Worm (Caenorhabditis elegans): Measurements from ENCODE around the gene kin-9.

Gene kin-9

DNA sequence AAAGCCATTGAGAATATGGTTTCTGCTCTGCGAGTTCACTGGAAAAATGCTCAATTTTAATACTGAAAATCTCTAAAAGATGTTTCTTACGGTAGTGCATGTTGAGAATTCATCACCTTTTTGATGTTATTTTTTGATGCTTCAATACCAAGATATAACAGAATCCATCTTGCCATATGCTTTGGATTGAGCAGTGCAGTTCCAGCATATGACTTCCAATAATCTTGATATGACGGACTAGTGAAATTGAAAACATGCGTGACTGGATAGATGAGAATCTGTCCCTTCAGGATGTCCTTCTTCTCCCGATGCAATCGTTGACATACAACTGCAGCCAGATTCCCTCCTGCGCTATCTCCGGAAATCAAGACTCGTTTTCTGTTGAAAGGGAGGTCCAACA is 28.5 kb downstream of the kin-9 start:
- no peak for TF ChIP-seq nhr-10 (tag; optimal IDR thresholded peaks at IDR 0.05)
- no peak for TF ChIP-seq C34F6.9 (tag; optimal IDR thresholded peaks at IDR 0.05)
- no peak for TF ChIP-seq fos-1 (tag; optimal IDR thresholded peaks at IDR 0.05)
- no peak for TF ChIP-seq alr-1 (tag; optimal IDR thresholded peaks at IDR 0.05)
- no peak for TF ChIP-seq ceh-82 (tag; optimal IDR thresholded peaks at IDR 0.05)
- no peak for TF ChIP-seq nhr-6 (tag; optimal IDR thresholded peaks at IDR 0.05)
- TF ChIP-seq elt-1 (tag; optimal IDR thresholded peaks at IDR 0.05) = no peak
- no peak for TF ChIP-seq mdl-1 (tag; optimal IDR thresholded peaks at IDR 0.05)
- no peak for TF ChIP-seq nhr-21 (tag; optimal IDR thresholded peaks at IDR 0.05)
- TF ChIP-seq peb-1 (tag; optimal IDR thresholded peaks at IDR 0.05) = no peak
- no peak for TF ChIP-seq sma-9 (GFP tag; optimal IDR thresholded peaks at IDR 0.05)
- no peak for TF ChIP-seq sma-9 (tag; optimal IDR thresholded peaks at IDR 0.05)
- TF ChIP-seq ama-1 (optimal IDR thresholded peaks at IDR 0.05) = no peak

DNA sequence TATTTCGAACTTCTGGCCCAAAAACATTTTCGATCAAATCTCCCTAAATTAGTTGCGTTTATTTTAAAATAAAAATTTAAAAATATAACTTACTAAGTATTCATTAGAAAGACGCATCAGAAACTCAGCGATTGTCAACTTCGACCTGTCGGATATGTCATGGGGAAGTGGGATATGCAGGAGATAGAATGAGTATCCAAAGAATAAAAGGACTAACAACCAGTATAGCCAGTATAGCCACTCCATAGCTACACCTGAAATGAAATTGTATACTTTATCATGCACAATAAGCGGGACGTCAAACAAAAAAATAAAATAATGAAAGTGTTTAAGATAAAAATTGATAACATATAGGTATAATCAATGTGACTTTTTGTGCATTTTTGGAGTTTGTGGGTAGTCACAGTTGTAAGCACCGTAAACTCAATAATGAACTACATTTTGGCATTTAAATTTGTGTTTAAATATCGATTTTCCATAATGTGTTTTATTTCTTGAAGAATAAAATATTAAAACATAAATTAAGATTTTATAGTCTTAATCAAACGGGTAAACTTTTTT is 30.7 kb downstream of the kin-9 start, which contains the start of gene F16F9.4:
Gene F16F9.4, minus strand, starts transcription at position 276 of the 561 bp plus-strand sequence.
- TF ChIP-seq ceh-16 (tag; optimal IDR thresholded peaks at IDR 0.05) = no peak
- peak; percentile 29 for TF ChIP-seq fos-1 (tag; optimal IDR thresholded peaks at IDR 0.05)

DNA sequence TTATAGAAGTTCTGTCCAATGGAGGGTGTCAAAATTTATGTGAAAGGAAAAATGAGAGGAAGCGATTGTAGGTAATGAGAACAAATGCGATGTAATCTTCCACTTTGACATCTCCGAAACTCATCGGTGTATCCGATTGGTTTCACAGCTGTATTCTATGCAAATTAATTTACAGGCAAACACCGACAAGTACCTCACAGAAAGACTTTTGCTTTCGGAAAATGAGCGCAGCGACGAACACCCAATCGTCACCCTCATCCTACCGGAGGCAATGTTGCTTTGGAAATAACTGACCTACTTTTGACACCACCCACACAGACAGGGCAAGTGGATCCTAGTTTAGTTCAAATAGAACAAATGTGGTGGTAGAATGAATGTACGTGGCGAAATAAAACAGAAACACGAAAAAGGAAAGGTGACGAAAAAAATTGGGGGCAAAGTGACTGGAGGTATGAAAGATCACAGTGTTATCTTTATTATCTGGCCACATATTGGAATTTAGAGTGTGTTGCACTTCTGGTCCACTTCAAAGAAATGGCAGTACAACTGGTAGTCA is 31.5 kb downstream of the kin-9 start:
- no peak for TF ChIP-seq nhr-12 (tag; optimal IDR thresholded peaks at IDR 0.05)
- TF ChIP-seq elt-1 (tag; optimal IDR thresholded peaks at IDR 0.05) = peak; percentile 15

DNA sequence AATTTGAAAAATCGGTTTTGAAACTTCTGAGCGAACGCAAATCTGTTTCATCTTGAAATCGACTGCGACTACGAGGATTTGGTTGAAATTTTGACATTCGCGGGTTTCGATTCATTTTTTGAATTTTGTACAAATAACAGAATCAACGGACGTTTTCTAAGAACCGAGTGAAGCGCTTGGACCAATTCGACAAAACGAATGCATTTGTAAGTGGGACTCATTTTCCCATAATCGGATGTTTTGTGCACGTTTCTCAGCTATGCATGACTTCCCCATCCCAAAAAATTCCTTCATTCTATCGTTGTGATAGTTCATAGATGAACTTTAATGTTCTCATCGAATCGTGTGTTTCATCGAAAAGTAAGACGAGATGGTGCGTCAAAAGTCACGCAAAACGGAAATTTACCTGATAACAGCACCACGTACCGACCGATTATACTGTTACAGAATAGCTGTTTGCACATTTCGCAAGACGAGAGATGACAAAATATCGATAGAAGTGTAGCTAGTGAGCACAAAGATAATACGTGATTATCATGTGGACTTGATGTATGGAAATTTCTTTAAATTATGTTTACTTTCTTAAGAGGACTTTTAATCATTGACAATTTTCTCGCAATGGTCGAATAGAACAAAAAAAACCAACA is 37.8 kb downstream of the kin-9 start, which contains the start of gene mec-10:
Gene mec-10, minus strand, starts transcription at position 189 of the 647 bp plus-strand sequence.
- no peak for TF ChIP-seq nhr-10 (tag; optimal IDR thresholded peaks at IDR 0.05)
- TF ChIP-seq egl-27 (tag; optimal IDR thresholded peaks at IDR 0.05) = no peak
- TF ChIP-seq gmeb-1 (tag; optimal IDR thresholded peaks at IDR 0.05) = peak; percentile 20
- peak; percentile 3 for TF ChIP-seq sma-3 (GFP tag; optimal IDR thresholded peaks at IDR 0.05)
- peak; percentile 66 for TF ChIP-seq unc-55 (GFP tag; optimal IDR thresholded peaks at IDR 0.05)
- no peak for TF ChIP-seq nhr-11 (tag; optimal IDR thresholded peaks at IDR 0.05)
- TF ChIP-seq nhr-237 (tag; optimal IDR thresholded peaks at IDR 0.05) = no peak
- peak; percentile 65 for TF ChIP-seq crh-2 (tag; optimal IDR thresholded peaks at IDR 0.05)
- TF ChIP-seq fos-1 (tag; optimal IDR thresholded peaks at IDR 0.05) = peak; percentile 87
- TF ChIP-seq sma-9 (GFP tag; optimal IDR thresholded peaks at IDR 0.05) = peak; percentile 65
- TF ChIP-seq sma-9 (tag; optimal IDR thresholded peaks at IDR 0.05) = no peak

DNA sequence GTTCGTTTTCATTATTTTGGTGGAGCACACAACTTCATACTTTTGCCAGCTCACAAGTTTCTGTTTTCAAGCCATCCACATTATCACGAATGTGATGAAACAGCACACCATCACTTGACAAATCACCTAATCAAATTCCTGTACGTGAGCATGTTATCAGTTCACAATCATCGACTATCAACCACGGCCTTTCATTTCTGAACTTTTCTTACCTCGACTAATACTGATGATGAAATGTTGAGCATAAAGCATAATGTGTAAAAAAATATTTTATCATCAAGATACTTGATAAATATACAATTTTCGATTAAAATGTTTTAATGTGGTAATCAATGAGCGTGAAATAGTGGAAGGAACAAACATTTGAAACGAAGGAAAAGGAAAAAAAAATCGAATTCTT is 41.0 kb downstream of the kin-9 start:
- no peak for TF ChIP-seq ZK546.5 (tag; optimal IDR thresholded peaks at IDR 0.05)
- TF ChIP-seq ztf-1 (GFP tag; conservative IDR thresholded peaks at IDR 0.05) = no peak
- TF ChIP-seq skn-1 (tag; optimal IDR thresholded peaks at IDR 0.05) = peak; percentile 31
- TF ChIP-seq crh-2 (tag; optimal IDR thresholded peaks at IDR 0.05) = peak; percentile 83
- TF ChIP-seq lin-11 (tag; optimal IDR thresholded peaks at IDR 0.05) = no peak
- peak; percentile 91 for TF ChIP-seq fos-1 (tag; optimal IDR thresholded peaks at IDR 0.05)
- peak; percentile 94 for TF ChIP-seq sma-9 (GFP tag; optimal IDR thresholded peaks at IDR 0.05)
- no peak for TF ChIP-seq sma-9 (tag; optimal IDR thresholded peaks at IDR 0.05)
- peak in 1 of 2 experiments; percentile 11 for TF ChIP-seq lsy-2 (tag; optimal IDR thresholded peaks at IDR 0.05)
- TF ChIP-seq unc-39 (tag; optimal IDR thresholded peaks at IDR 0.05) = no peak
- no peak for TF ChIP-seq elt-3 (tag; optimal IDR thresholded peaks at IDR 0.05)
- peak; percentile 56 for TF ChIP-seq egl-27 (tag; optimal IDR thresholded peaks at IDR 0.05)
- no peak for TF ChIP-seq R02D3.7 (tag; optimal IDR thresholded peaks at IDR 0.05)
- TF ChIP-seq mdl-1 (tag; optimal IDR thresholded peaks at IDR 0.05) = peak in 1 of 2 experiments; percentile 17
- TF ChIP-seq nhr-21 (tag; optimal IDR thresholded peaks at IDR 0.05) = peak; percentile 40
- TF ChIP-seq gmeb-1 (tag; optimal IDR thresholded peaks at IDR 0.05) = peak; percentile 42
- no peak for TF ChIP-seq nhr-11 (tag; optimal IDR thresholded peaks at IDR 0.05)
- peak; percentile 53 for TF ChIP-seq sma-3 (GFP tag; optimal IDR thresholded peaks at IDR 0.05)
- TF ChIP-seq F13H6.1 (tag; optimal IDR thresholded peaks at IDR 0.05) = peak; percentile 39
- TF ChIP-seq nhr-129 (tag; optimal IDR thresholded peaks at IDR 0.05) = peak; percentile 69
- TF ChIP-seq blmp-1 (tag; optimal IDR thresholded peaks at IDR 0.05; ENCODE audit: insufficient read depth) = no peak

Data from whole organism, L2 larva.